Worm (Caenorhabditis elegans): ENCODE results near the gene str-135.

ce11 chrV:8306366-8306765, 25.7 kb upstream of the str-135 start, which contains the start of gene W02D7.8:
- TF ChIP-seq ets-7 (tag; optimal IDR thresholded peaks at IDR 0.05) (no peak), ama-1 (optimal IDR thresholded peaks at IDR 0.05) (no peak), pes-1 (GFP tag; IDR thresholded peaks at IDR 0.05) (no peak), scrt-1 (GFP tag; IDR thresholded peaks at IDR 0.05) (no peak), hmg-4 (GFP tag; optimal IDR thresholded peaks at IDR 0.05) (no peak), flt-1 (GFP tag; IDR thresholded peaks at IDR 0.05) (no peak)
